Worm (Caenorhabditis elegans): ENCODE data around the gene gbh-1.

- TF ChIP-seq cog-1 (tag; optimal IDR thresholded peaks at IDR 0.05), result no peak
- TF ChIP-seq ztf-23 (GFP tag; IDR thresholded peaks at IDR 0.05), result no peak
- TF ChIP-seq tab-1 (GFP tag; IDR thresholded peaks at IDR 0.05), result no peak
- no peak for TF ChIP-seq T22C8.4 (GFP tag; IDR thresholded peaks at IDR 0.05)
- TF ChIP-seq klf-2 (GFP tag; conservative IDR thresholded peaks at IDR 0.05), result no peak
- TF ChIP-seq med-1 (GFP tag; optimal IDR thresholded peaks at IDR 0.05; ENCODE audit: insufficient read depth), result no peak
- no peak for TF ChIP-seq ref-1 (GFP tag; conservative IDR thresholded peaks at IDR 0.05)
Measured at ce11 chrII:10662698-10663097, 30.9 kb downstream of the gbh-1 start, which contains the start of gene D2089.8.
